Worm (Caenorhabditis elegans) whole organism, dauer: ENCODE results near the gene F22B8.3.
"Not testable (repeated sequence)": the region's sequence is repeated elsewhere in the genome, so short reads cannot be mapped to it uniquely, and the experiment has no call there.

ENCODE experiments used
- unc-62 ChIP-seq: sonication (generic microtip); optimal IDR thresholded peaks from 2 replicates; lab custom pipeline; 2017; ENCODE audit warnings: missing biosample characterization, missing genetic modification reagents, missing genetic modification characterization

The F22B8.3 gene

ce11 chrV:16090685-16091084 lies at the start of gene F22B8.3:
Gene F22B8.3, plus strand, starts transcription at chrV:16090985.
- TF ChIP-seq unc-62 (GFP tag; lab: Kevin White, UChicago), result no peak

ce11 chrV:16041412-16041811 lies 49.4 kb upstream of the F22B8.3 start:
- TF ChIP-seq unc-62 (GFP tag; lab: Kevin White, UChicago), result no peak

- TF ChIP-seq unc-62 (GFP tag; lab: Kevin White, UChicago), result not testable (repeated sequence)
These were observed 48.7 kb upstream of the F22B8.3 start, which contains the start of the genes his-2 and his-1 for ce11 chrV:16041925-16042742. Gene his-2, minus strand, starts transcription at chrV:16042283. Gene his-1, plus strand, starts transcription at chrV:16042520.

- TF ChIP-seq unc-62 (GFP tag; lab: Kevin White, UChicago), result no peak
These were observed 48.1 kb upstream of the F22B8.3 start for ce11 chrV:16042743-16043014.

- TF ChIP-seq unc-62 (GFP tag; lab: Kevin White, UChicago), result no peak
These were observed 47.1 kb upstream of the F22B8.3 start for ce11 chrV:16043686-16044085.

- TF ChIP-seq unc-62 (GFP tag; lab: Kevin White, UChicago), result no peak
These were observed 44.9 kb upstream of the F22B8.3 start, which contains the start of gene T10C6.15 for ce11 chrV:16045837-16046236. Gene T10C6.15, minus strand, starts transcription at chrV:16045940.

ce11 chrV:16046573-16046972 lies 44.2 kb upstream of the F22B8.3 start, which contains the start of gene ZK285.2:
Gene ZK285.2, plus strand, starts transcription at chrV:16046873.
- no peak for TF ChIP-seq unc-62 (GFP tag; lab: Kevin White, UChicago)

ce11 chrV:16047052-16047451 lies 43.7 kb upstream of the F22B8.3 start:
- no peak for TF ChIP-seq unc-62 (GFP tag; lab: Kevin White, UChicago)

ce11 chrV:16047508-16047907 lies 43.3 kb upstream of the F22B8.3 start, which contains the start of gene str-198:
Gene str-198, plus strand, starts transcription at chrV:16047808.
- no peak for TF ChIP-seq unc-62 (GFP tag; lab: Kevin White, UChicago)

ce11 chrV:16049177-16049576 lies 41.6 kb upstream of the F22B8.3 start, which contains the start of gene best-12:
Gene best-12, plus strand, starts transcription at chrV:16049477.
- no peak for TF ChIP-seq unc-62 (GFP tag; lab: Kevin White, UChicago)

ce11 chrV:16053373-16053772 lies 37.4 kb upstream of the F22B8.3 start, which contains the start of gene F14H3.3:
Gene F14H3.3, minus strand, starts transcription at chrV:16053473.
- no peak for TF ChIP-seq unc-62 (GFP tag; lab: Kevin White, UChicago)

ce11 chrV:16055031-16055430 lies 35.8 kb upstream of the F22B8.3 start, which contains the start of gene F14H3.4:
Gene F14H3.4, minus strand, starts transcription at chrV:16055072.
- no peak for TF ChIP-seq unc-62 (GFP tag; lab: Kevin White, UChicago)

- no peak for TF ChIP-seq unc-62 (GFP tag; lab: Kevin White, UChicago)
These were observed 33.7 kb upstream of the F22B8.3 start, which contains the start of gene F14H3.5 for ce11 chrV:16057010-16057463. Gene F14H3.5, minus strand, starts transcription at chrV:16057060.

ce11 chrV:16058872-16059271 lies 31.9 kb upstream of the F22B8.3 start, which contains the start of gene F14H3.6:
Gene F14H3.6, minus strand, starts transcription at chrV:16058893.
- TF ChIP-seq unc-62 (GFP tag; lab: Kevin White, UChicago), result no peak

ce11 chrV:16060135-16060534 lies 30.6 kb upstream of the F22B8.3 start, which contains the start of gene F14H3.15:
Gene F14H3.15, minus strand, starts transcription at chrV:16060235.
- no peak for TF ChIP-seq unc-62 (GFP tag; lab: Kevin White, UChicago)

ce11 chrV:16061993-16062392 lies 28.8 kb upstream of the F22B8.3 start, which contains the start of gene fbxa-100:
Gene fbxa-100, minus strand, starts transcription at chrV:16062093.
- no peak for TF ChIP-seq unc-62 (GFP tag; lab: Kevin White, UChicago)
